Fruit fly (Drosophila melanogaster): ENCODE results near the gene kug.

- no peak for TF ChIP-seq br (GFP tag; optimal IDR thresholded peaks at IDR 0.05)
- no peak for TF ChIP-seq HLH106 (tag; optimal IDR thresholded peaks at IDR 0.05)
- TF ChIP-seq CG32264 (GFP tag; optimal IDR thresholded peaks at IDR 0.05), result no peak
- no peak for TF ChIP-seq fru (GFP tag; optimal IDR thresholded peaks at IDR 0.05)
- TF ChIP-seq Myc (optimal IDR thresholded peaks at IDR 0.05), result peak; percentile 64
- TF ChIP-seq h (GFP tag; optimal IDR thresholded peaks at IDR 0.05), result no peak
Measured at dm6 chr3L:20004442-20004869, 645 bp upstream of the kug start.
